Worm (Caenorhabditis elegans): ENCODE results near the gene twk-8.
A peak's percentile ranks its signal among the peaks of the same experiment; 100 is the strongest.

Gene twk-8

DNA sequence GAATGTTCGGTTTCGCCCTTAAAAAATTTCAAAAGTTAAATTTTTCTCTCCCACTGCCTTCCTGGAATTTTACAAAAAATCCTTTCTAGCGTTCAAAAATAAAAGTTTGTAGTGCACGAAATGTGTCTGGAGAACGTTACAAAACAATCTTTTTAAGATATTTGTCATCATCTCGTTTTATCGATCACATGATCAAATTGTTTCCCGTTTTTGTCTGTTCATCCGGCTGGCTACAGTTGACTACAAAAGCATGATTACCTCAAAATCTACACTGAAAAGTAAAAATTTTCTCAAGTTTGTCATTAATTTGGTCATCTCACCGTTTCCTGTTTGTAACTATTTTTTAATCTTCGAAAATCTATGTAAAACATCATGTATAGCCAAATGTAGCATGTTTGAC, 31.1 kb upstream of the twk-8 start:
- no peak for TF ChIP-seq elt-3 (tag; optimal IDR thresholded peaks at IDR 0.05)
- TF ChIP-seq nhr-43 (tag; optimal IDR thresholded peaks at IDR 0.05; ENCODE audit: poor library complexity, severe bottlenecking) = no peak
- TF ChIP-seq snpc-4 (tag; optimal IDR thresholded peaks at IDR 0.05) = no peak
- no peak for TF ChIP-seq jun-1 (tag; optimal IDR thresholded peaks at IDR 0.05)
- no peak for TF ChIP-seq mml-1 (tag; optimal IDR thresholded peaks at IDR 0.05)
- TF ChIP-seq lin-39 (tag; optimal IDR thresholded peaks at IDR 0.05) = no peak
- TF ChIP-seq nhr-77 (tag; optimal IDR thresholded peaks at IDR 0.05) = no peak
- TF ChIP-seq sea-2 (GFP tag; optimal IDR thresholded peaks at IDR 0.05) = no peak
- TF ChIP-seq egl-5 (tag; optimal IDR thresholded peaks at IDR 0.05) = no peak
- TF ChIP-seq nhr-237 (tag; optimal IDR thresholded peaks at IDR 0.05) = no peak
- no peak for TF ChIP-seq fkh-10 (GFP tag; optimal IDR thresholded peaks at IDR 0.05)

DNA sequence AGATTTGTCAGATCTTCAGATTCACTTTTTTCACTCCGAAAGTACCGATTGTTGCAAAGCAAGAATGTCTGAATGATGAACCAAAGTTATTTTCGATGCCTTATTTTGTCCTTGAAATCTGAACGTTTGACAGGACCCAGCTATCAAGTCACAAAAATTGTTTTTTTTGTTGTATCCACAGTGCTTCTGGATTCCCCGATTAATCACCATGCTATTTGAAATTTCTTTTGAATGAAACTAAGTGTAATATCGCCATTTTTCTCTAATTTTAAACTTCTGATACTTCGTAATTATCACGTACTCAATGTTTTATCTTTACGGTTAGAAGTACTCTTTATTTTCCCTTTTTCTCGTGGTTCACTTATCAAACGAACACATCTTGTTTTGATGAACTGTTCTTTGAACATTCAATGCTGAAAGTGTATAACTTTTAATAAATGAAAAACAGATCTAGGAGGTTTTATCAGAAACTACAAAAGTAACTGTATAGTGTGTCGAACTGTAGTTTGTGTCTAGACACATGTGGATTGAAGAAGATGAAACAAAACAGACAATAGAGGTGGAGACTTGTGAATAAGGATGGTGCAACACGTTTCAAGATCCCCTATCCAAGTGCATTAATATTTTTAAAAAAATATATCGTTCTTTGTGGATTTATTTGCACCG, 30.5 kb upstream of the twk-8 start:
- TF ChIP-seq lsy-12 (tag; optimal IDR thresholded peaks at IDR 0.05) (no peak), ceh-82 (tag; optimal IDR thresholded peaks at IDR 0.05) (no peak), mdl-1 (tag; optimal IDR thresholded peaks at IDR 0.05) (no peak), nhr-43 (tag; optimal IDR thresholded peaks at IDR 0.05; ENCODE audit: poor library complexity, severe bottlenecking) (peak; percentile 8), pqm-1 (tag; optimal IDR thresholded peaks at IDR 0.05) (peak; percentile 9), R02D3.7 (tag; optimal IDR thresholded peaks at IDR 0.05) (no peak), lin-15B (tag; optimal IDR thresholded peaks at IDR 0.05) (no peak), ama-1 (optimal IDR thresholded peaks at IDR 0.05) (no peak), daf-12 (tag; optimal IDR thresholded peaks at IDR 0.05) (no peak), elt-2 (tag; optimal IDR thresholded peaks at IDR 0.05) (no peak), nhr-77 (tag; optimal IDR thresholded peaks at IDR 0.05) (no peak), fkh-10 (GFP tag; optimal IDR thresholded peaks at IDR 0.05) (no peak), sea-2 (GFP tag; optimal IDR thresholded peaks at IDR 0.05) (no peak)

DNA sequence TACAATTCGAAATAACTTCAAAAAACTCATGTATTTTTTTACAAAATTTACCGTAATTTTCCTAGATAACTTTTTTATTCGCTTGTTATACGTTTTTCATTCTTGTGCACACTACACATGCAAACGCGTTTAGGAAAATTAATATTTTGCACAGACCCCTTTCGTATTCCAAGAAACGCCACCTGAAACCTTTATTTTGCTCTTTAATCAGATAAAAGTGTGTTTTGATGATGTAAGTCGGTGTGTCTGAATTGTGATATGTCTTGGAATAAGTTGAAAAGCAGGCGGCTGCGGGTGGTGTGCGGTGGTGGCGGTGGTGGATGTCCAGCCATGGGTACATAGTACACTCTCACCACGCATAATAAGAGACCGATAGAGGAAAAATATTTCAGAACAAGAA, 28.8 kb upstream of the twk-8 start:
- TF ChIP-seq elt-3 (tag; optimal IDR thresholded peaks at IDR 0.05) (no peak), fkh-10 (GFP tag; optimal IDR thresholded peaks at IDR 0.05) (peak; percentile 11)

DNA sequence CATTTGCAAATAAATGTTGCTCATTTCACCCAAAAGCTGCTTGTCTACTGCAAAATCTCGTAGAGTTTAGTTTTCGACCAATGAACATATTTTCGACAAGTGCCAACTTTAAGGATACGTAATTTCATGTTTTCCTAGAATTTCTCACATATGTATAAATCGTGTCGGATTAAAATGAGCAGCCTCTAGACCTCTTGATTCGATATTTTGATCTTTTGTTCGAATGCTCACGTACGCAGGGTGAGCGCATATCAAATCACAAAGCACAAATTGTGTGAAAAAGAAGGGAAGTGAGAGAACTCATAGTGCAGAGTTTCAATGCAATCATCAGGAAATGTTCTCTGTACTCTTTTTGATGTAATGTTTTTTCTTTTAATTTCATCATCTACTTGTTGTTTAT, 18.6 kb upstream of the twk-8 start:
- TF ChIP-seq nfya-1 (tag; optimal IDR thresholded peaks at IDR 0.05; ENCODE audit: insufficient read depth) = peak; percentile 28
- no peak for TF ChIP-seq skn-1 (tag; optimal IDR thresholded peaks at IDR 0.05)
- peak; percentile 58 for TF ChIP-seq fkh-10 (GFP tag; optimal IDR thresholded peaks at IDR 0.05)
- peak; percentile 9 for TF ChIP-seq lin-15B (tag; optimal IDR thresholded peaks at IDR 0.05)

DNA sequence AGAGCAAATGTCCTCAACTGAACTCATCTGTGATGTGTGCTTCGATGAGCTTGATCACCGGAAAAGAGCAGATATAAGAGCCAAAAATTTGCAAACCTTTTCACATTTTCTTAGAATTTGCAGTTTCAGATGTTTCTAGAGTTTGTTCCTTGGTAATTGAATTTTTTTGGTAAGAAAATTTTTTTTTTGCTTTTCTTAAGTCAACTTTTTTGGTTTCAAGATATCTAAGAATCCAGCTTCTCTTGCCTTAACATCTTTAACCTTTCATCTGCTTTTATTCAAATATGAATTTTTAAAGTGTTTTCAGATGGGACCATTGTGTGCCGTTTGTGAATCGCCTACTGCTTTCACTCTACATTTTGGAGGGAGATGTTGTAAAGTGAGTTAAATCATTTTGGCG, 12.5 kb upstream of the twk-8 start, which contains the start of gene nhr-11:
Gene nhr-11 (plus strand): TSS at position 301 of the 400 bp plus-strand sequence.
- TF ChIP-seq ceh-82 (tag; optimal IDR thresholded peaks at IDR 0.05) = no peak
- TF ChIP-seq daf-12 (tag; optimal IDR thresholded peaks at IDR 0.05) = no peak
- no peak for TF ChIP-seq lsy-12 (tag; optimal IDR thresholded peaks at IDR 0.05)
- TF ChIP-seq lin-39 (tag; optimal IDR thresholded peaks at IDR 0.05) = no peak
- no peak for TF ChIP-seq nhr-237 (tag; optimal IDR thresholded peaks at IDR 0.05)
- TF ChIP-seq ZK546.5 (tag; optimal IDR thresholded peaks at IDR 0.05) = no peak
- TF ChIP-seq aly-2 (tag; optimal IDR thresholded peaks at IDR 0.05) = no peak
- TF ChIP-seq mdl-1 (tag; optimal IDR thresholded peaks at IDR 0.05) = no peak
- TF ChIP-seq nhr-67 (tag; optimal IDR thresholded peaks at IDR 0.05) = no peak
- no peak for TF ChIP-seq eor-1 (tag; optimal IDR thresholded peaks at IDR 0.05)
- TF ChIP-seq pha-4 (tag; optimal IDR thresholded peaks at IDR 0.05) = no peak
- no peak for TF ChIP-seq elt-3 (tag; optimal IDR thresholded peaks at IDR 0.05)
- TF ChIP-seq ztf-11 (tag; optimal IDR thresholded peaks at IDR 0.05) = no peak
- no peak for TF ChIP-seq zag-1 (tag; optimal IDR thresholded peaks at IDR 0.05)
- no peak for TF ChIP-seq fkh-2 (tag; optimal IDR thresholded peaks at IDR 0.05)
- no peak for TF ChIP-seq unc-62 (GFP tag; optimal IDR thresholded peaks at IDR 0.05)
- no peak for TF ChIP-seq unc-39 (tag; optimal IDR thresholded peaks at IDR 0.05)

DNA sequence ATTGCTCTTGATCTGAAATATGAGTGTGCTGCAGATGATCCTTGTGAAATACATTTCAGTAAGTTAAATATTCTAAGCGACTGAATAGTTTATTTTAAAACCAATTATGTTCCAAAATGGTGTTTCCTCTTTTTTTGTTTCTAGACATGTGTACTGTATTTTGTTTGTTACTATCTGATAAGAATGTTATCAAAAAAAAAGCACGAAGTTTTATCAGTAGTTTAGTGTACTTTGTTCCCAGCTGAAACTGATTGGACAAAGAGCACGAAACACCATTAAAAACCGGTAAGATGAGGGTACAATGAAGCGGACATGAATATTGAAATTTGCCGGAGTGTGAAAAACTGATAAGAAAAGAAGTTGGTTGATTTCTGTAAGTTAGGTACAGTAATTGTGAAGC, 12.0 kb upstream of the twk-8 start:
- TF ChIP-seq hmg-11 (tag; optimal IDR thresholded peaks at IDR 0.05) = no peak
- no peak for TF ChIP-seq ceh-28 (tag; optimal IDR thresholded peaks at IDR 0.05)
- TF ChIP-seq nhr-12 (tag; optimal IDR thresholded peaks at IDR 0.05) = no peak
- no peak for TF ChIP-seq fkh-10 (GFP tag; optimal IDR thresholded peaks at IDR 0.05)
- TF ChIP-seq elt-2 (tag; optimal IDR thresholded peaks at IDR 0.05) = peak; percentile 82
- no peak for TF ChIP-seq nhr-11 (tag; optimal IDR thresholded peaks at IDR 0.05)
- no peak for TF ChIP-seq nhr-76 (tag; optimal IDR thresholded peaks at IDR 0.05)
- peak; percentile 30 for TF ChIP-seq pha-4 (tag; optimal IDR thresholded peaks at IDR 0.05)
- no peak for TF ChIP-seq nhr-77 (tag; optimal IDR thresholded peaks at IDR 0.05)
- no peak for TF ChIP-seq nhr-25 (tag; optimal IDR thresholded peaks at IDR 0.05)
- peak; percentile 84 for TF ChIP-seq pqm-1 (tag; optimal IDR thresholded peaks at IDR 0.05)
- TF ChIP-seq jun-1 (tag; optimal IDR thresholded peaks at IDR 0.05) = no peak
